Worm (Caenorhabditis elegans) whole organism, mixed stage, embryonic: Measurements from ENCODE around the gene clec-179.
A peak's percentile ranks its signal among the peaks of the same experiment; 100 is the strongest.

ENCODE experiments used
- bed-3 ChIP-seq: fragments of 200-800 bp; sonication (Bioruptor generic); optimal IDR thresholded peaks from 3 replicates; lab custom pipeline; 2018; ENCODE audit warnings: mild to moderate bottlenecking, missing genetic modification characterization, moderate library complexity, missing compliant biosample characterization
- blmp-1 ChIP-seq: fragments of 150-350 bp; optimal IDR thresholded peaks from 2 replicates; lab custom pipeline; 2014; ENCODE audit warnings: missing biosample characterization, missing genetic modification characterization
- ceh-39 ChIP-seq: fragments of 150-350 bp; optimal IDR thresholded peaks from 2 replicates; lab custom pipeline; 2014; ENCODE audit warnings: missing biosample characterization, missing genetic modification characterization
- ceh-43 ChIP-seq: fragments of 200-800 bp; sonication (Bioruptor generic); optimal IDR thresholded peaks from 2 replicates; lab custom pipeline; 2018; ENCODE audit warnings: mild to moderate bottlenecking, missing genetic modification characterization, moderate library complexity, missing compliant biosample characterization
- ceh-83 ChIP-seq: fragments of 200-800 bp; sonication (Bioruptor generic); optimal IDR thresholded peaks from 2 replicates; lab custom pipeline; 2018; ENCODE audit warnings: mild to moderate bottlenecking, missing genetic modification characterization, missing compliant biosample characterization
- cnd-1 ChIP-seq: fragments of 200-800 bp; sonication (Bioruptor generic); optimal IDR thresholded peaks from 2 replicates; lab custom pipeline; 2018; ENCODE audit warnings: mild to moderate bottlenecking, missing genetic modification characterization, missing compliant biosample characterization
- drap-1 ChIP-seq: fragments of 200-800 bp; sonication (Bioruptor generic); optimal IDR thresholded peaks from 3 replicates; lab custom pipeline; 2018; ENCODE audit warnings: mild to moderate bottlenecking, missing genetic modification characterization, missing compliant biosample characterization
- elt-1 ChIP-seq: sonication (generic microtip); optimal IDR thresholded peaks from 2 replicates; lab custom pipeline; 2017; ENCODE audit warnings: missing genetic modification characterization, mild to moderate bottlenecking, missing compliant biosample characterization, antibody characterized with exemption, moderate library complexity, borderline replicate concordance; ENCODE audit not compliant: insufficient read depth
- elt-3 ChIP-seq: fragments of 150-350 bp; optimal IDR thresholded peaks from 2 replicates; lab custom pipeline; 2014; ENCODE audit warnings: missing biosample characterization, missing genetic modification characterization
- flh-1 ChIP-seq: fragments of 200-800 bp; sonication (Bioruptor generic); optimal IDR thresholded peaks from 2 replicates; lab custom pipeline; 2018; ENCODE audit warnings: mild to moderate bottlenecking, missing genetic modification characterization, moderate library complexity, missing compliant biosample characterization
- ham-2 ChIP-seq: fragments of 200-800 bp; sonication (Bioruptor generic); optimal IDR thresholded peaks from 2 replicates; lab custom pipeline; 2018; ENCODE audit warnings: mild to moderate bottlenecking, missing genetic modification characterization, missing compliant biosample characterization
- hlh-1 ChIP-seq: fragments of 150-350 bp; optimal IDR thresholded peaks from 2 replicates; lab custom pipeline; 2014; ENCODE audit warnings: missing biosample characterization, missing genetic modification reagents, missing genetic modification characterization
- lin-13 ChIP-seq: fragments of 150-350 bp; optimal IDR thresholded peaks from 2 replicates; lab custom pipeline; 2014; ENCODE audit warnings: missing biosample characterization, missing genetic modification characterization
- lin-32 ChIP-seq: fragments of 200-800 bp; sonication (Bioruptor generic); optimal IDR thresholded peaks from 2 replicates; lab custom pipeline; 2018; ENCODE audit warnings: mild to moderate bottlenecking, missing genetic modification characterization, missing compliant biosample characterization
- lsy-2 ChIP-seq: fragments of 150-350 bp; optimal IDR thresholded peaks from 2 replicates; lab custom pipeline; 2014; ENCODE audit warnings: missing biosample characterization, missing genetic modification characterization
- mab-5 ChIP-seq: fragments of 150-350 bp; optimal IDR thresholded peaks from 2 replicates; lab custom pipeline; 2014; ENCODE audit warnings: missing biosample characterization, missing genetic modification characterization
- mep-1 ChIP-seq: fragments of 150-350 bp; optimal IDR thresholded peaks from 2 replicates; lab custom pipeline; 2017; ENCODE audit warnings: missing biosample characterization, missing genetic modification reagents, missing genetic modification characterization, inconsistent platforms
- mls-2 ChIP-seq: sonication (generic microtip); optimal IDR thresholded peaks from 2 replicates; lab custom pipeline; 2016; ENCODE audit warnings: mild to moderate bottlenecking, missing genetic modification characterization, moderate library complexity, missing compliant biosample characterization
- nhr-12 ChIP-seq: fragments of 150-350 bp; optimal IDR thresholded peaks from 2 replicates; lab custom pipeline; 2014; ENCODE audit warnings: missing biosample characterization, missing genetic modification characterization
- nhr-2 ChIP-seq: fragments of 150-350 bp; optimal IDR thresholded peaks from 2 replicates; lab custom pipeline; 2014; ENCODE audit warnings: missing biosample characterization, missing genetic modification characterization
- nhr-237 ChIP-seq: fragments of 150-350 bp; optimal IDR thresholded peaks from 2 replicates; lab custom pipeline; 2014; ENCODE audit warnings: missing biosample characterization, missing genetic modification characterization
- nhr-28 ChIP-seq: fragments of 150-350 bp; optimal IDR thresholded peaks from 2 replicates; lab custom pipeline; 2014; ENCODE audit warnings: missing biosample characterization, missing genetic modification characterization
- nhr-76 ChIP-seq: sonication (generic microtip); optimal IDR thresholded peaks from 2 replicates; lab custom pipeline; 2017; ENCODE audit warnings: missing biosample characterization, missing genetic modification characterization
- sem-2 ChIP-seq: fragments of 200-800 bp; sonication (Bioruptor generic); optimal IDR thresholded peaks from 2 replicates; lab custom pipeline; 2018; ENCODE audit warnings: mild to moderate bottlenecking, missing genetic modification characterization, missing compliant biosample characterization
- snpc-4 ChIP-seq: fragments of 150-350 bp; optimal IDR thresholded peaks from 2 replicates; lab custom pipeline; 2014; ENCODE audit warnings: missing biosample characterization, missing genetic modification characterization
- sptf-1 ChIP-seq: sonication (generic microtip); optimal IDR thresholded peaks from 2 replicates; lab custom pipeline; 2017; ENCODE audit warnings: mild to moderate bottlenecking, missing genetic modification characterization, moderate library complexity, missing compliant biosample characterization
- tbx-8 ChIP-seq: fragments of 200-800 bp; sonication (Bioruptor generic); optimal IDR thresholded peaks from 2 replicates; lab custom pipeline; 2018; ENCODE audit warnings: mild to moderate bottlenecking, missing genetic modification characterization, moderate library complexity, missing compliant biosample characterization
- unc-120 ChIP-seq: sonication (generic microtip); optimal IDR thresholded peaks from 2 replicates; lab custom pipeline; 2017; ENCODE audit warnings: missing genetic modification characterization, missing compliant biosample characterization; ENCODE audit not compliant: poor library complexity, severe bottlenecking
- unc-62 ChIP-seq: fragments of 150-350 bp; optimal IDR thresholded peaks from 2 replicates; lab custom pipeline; 2014; ENCODE audit warnings: missing biosample characterization, missing genetic modification reagents, missing genetic modification characterization
- zip-8 ChIP-seq: fragments of 150-350 bp; optimal IDR thresholded peaks from 2 replicates; lab custom pipeline; 2014; ENCODE audit warnings: missing biosample characterization, missing genetic modification characterization
- ztf-11 ChIP-seq: fragments of 150-350 bp; optimal IDR thresholded peaks from 2 replicates; lab custom pipeline; 2014; ENCODE audit warnings: missing biosample characterization, missing genetic modification characterization

The clec-179 gene

DNA sequence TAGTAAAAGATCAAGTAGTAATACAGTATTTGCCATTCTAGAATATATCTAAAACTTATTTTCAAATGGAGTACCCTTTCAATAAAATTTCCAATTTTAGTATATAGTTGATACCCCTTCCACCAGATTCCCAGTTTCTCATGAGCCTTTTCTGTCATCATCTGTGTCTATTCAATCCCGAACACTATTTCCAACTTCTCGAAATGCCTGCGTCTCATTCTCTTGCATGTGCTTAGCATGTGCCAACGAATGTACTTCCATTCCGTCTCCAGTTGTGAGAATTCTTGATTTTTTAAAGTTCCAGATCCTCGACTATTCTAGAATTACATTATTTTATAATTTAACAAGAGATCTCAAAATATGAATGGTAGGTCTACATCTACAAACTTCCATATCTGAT, 17.9 kb downstream of the clec-179 start, which contains the start of gene C42D4.18:
TSS of gene C42D4.18 (plus strand) at position 231 of the 400 bp plus-strand sequence.
- TF ChIP-seq unc-120 (tag; lab: Kevin White, UChicago) (no peak), cnd-1 (no peak), lsy-2 (no peak)

DNA sequence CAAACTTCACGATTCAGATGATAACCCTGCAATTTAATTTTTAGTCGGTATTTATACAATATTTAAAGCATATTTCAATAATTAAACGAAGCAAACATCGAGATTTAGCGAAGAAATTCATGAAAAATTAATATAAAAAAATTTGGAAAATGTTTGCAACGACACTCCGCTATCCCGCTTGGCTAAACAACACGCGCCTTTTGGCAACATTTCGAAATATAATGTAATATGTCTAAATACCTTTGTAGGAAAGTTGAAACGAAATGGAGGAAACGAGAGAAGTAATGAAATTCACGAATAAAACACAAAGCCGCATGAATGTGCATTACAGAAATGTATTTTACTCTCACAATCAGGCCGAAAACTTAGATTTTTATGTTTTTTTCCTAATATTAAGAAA, 18.8 kb downstream of the clec-179 start, which contains the start of gene rpc-1:
TSS of gene rpc-1 (minus strand) at position 26 of the 400 bp plus-strand sequence.
- no peak for TF ChIP-seq ceh-83 (GFP tag; lab: Kevin White, UChicago)
- TF ChIP-seq lsy-2: peak; percentile 33
- peak; percentile 10 for TF ChIP-seq elt-3 (tag; lab: Kevin White, UChicago)
- no peak for TF ChIP-seq snpc-4 (tag; lab: Kevin White, UChicago)
- TF ChIP-seq, all 35 proteins: peak for 2

DNA sequence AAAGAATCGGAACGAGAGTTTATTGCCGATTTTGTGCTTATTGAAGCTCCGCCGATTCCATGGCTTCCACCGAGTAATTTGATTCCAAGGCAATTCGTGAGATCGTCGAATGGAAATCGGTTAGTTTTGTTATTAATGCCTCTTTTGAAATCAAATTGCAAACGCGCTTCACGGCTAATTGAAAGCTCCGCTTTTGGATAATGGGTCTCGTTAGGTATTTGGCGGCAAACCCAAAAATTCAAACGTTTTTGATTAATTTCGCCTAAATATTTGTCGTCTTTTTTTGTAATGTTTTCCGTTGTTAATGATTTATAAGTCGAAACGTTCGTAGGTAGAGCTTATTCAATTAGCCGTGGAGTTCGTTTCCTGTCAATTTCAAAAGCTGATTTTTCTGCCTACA, 24.9 kb downstream of the clec-179 start:
- TF ChIP-seq ceh-39 (tag; lab: Kevin White, UChicago): no peak
- no peak for TF ChIP-seq zip-8 (tag; lab: Kevin White, UChicago)
- no peak for TF ChIP-seq drap-1 (GFP tag; lab: Kevin White, UChicago)
- no peak for TF ChIP-seq nhr-12 (tag; lab: Kevin White, UChicago)
- no peak for TF ChIP-seq lin-32 (GFP tag; lab: Kevin White, UChicago)
- no peak for TF ChIP-seq mls-2
- no peak for TF ChIP-seq blmp-1 (tag; lab: Kevin White, UChicago)
- no peak for TF ChIP-seq lsy-2
- no peak for TF ChIP-seq nhr-2
- no peak for TF ChIP-seq snpc-4 (tag; lab: Kevin White, UChicago)
- no peak for TF ChIP-seq mep-1 (tag; lab: Kevin White, UChicago)
- TF ChIP-seq flh-1 (GFP tag; lab: Kevin White, UChicago): no peak
- TF ChIP-seq elt-3 (tag; lab: Kevin White, UChicago): no peak
- no peak for TF ChIP-seq sptf-1 (tag; lab: Kevin White, UChicago)
- TF ChIP-seq ceh-83 (GFP tag; lab: Kevin White, UChicago): no peak
- TF ChIP-seq hlh-1: no peak
- TF ChIP-seq sem-2 (GFP tag; lab: Kevin White, UChicago): no peak

DNA sequence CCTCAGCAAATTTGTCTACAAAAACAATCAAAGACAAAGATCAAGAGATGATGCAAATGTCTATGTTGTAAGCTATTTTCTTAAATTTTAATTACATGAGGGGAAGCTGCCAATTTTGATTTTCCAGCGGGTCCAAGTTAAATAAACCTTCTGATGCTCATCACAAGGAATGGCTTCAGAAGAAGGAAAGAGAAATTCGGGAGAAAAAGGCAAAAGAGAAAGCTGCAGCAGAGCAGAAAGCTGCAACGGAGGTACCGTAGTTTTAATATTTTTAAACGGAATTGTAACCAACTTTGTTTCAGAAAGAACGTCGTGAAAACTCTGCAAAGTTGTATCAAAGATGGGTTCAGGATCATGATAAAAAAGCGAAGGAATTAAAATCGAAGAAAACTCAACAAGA, 26.3 kb downstream of the clec-179 start:
- no peak for TF ChIP-seq nhr-28 (tag; lab: Kevin White, UChicago)
- no peak for TF ChIP-seq nhr-12 (tag; lab: Kevin White, UChicago)
- TF ChIP-seq bed-3 (GFP tag; lab: Kevin White, UChicago): no peak
- TF ChIP-seq blmp-1 (tag; lab: Kevin White, UChicago): no peak
- TF ChIP-seq, all 35 proteins: peak for 0

DNA sequence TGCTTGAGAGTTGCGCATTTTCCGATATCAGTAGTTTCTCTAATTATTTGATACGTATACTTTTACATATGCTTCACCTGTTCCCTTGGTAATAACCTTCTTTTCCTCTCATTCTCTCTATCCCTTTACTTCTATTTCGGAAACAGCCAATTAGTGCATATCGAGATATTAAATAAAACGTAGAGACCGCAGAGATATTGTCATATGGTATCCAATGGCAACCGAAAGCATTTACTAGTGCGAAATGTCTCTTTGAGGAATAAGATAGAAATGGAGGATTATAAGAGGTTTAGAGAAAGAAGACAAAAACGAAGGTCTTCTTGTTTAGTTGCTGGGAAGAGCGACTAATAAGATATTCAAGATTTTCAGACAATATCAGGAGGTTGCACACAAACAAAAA, 28.1 kb downstream of the clec-179 start, which contains the start of gene maph-9:
TSS of gene maph-9 (plus strand) at position 273 of the 400 bp plus-strand sequence.
- TF ChIP-seq nhr-12 (tag; lab: Kevin White, UChicago) (no peak), ceh-43 (peak; percentile 19), blmp-1 (tag; lab: Kevin White, UChicago) (no peak), tbx-8 (no peak), snpc-4 (tag; lab: Kevin White, UChicago) (no peak), nhr-237 (tag; lab: Kevin White, UChicago) (no peak), lsy-2 (peak; percentile 1), sptf-1 (tag; lab: Kevin White, UChicago) (peak; percentile 57), mls-2 (no peak), elt-1 (no peak), lin-13 (no peak), nhr-76 (tag; lab: Kevin White, UChicago) (no peak), zip-8 (tag; lab: Kevin White, UChicago) (no peak), cnd-1 (no peak), ztf-11 (tag; lab: Kevin White, UChicago) (peak; percentile 16), ceh-39 (tag; lab: Kevin White, UChicago) (no peak), drap-1 (GFP tag; lab: Kevin White, UChicago) (no peak), unc-62 (no peak), ceh-83 (GFP tag; lab: Kevin White, UChicago) (no peak)

DNA sequence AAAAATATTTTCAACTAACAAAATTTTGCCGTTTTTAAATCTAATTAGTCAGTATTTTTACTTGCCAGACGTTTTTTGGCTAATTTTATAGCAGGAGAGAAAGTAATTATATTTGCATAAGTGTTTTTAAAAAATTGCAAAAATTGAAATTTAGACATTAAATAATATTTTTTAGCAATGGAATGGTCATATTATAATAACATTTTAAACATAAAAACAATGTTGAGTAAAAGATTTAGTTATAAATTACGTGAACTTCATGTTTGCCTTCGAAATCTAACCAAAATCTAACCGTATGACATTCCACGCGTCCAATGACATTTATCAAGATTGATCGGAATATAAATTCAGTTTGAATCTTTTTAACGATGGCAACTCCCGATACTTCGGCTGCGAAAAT, 30.1 kb downstream of the clec-179 start, which contains the start of gene C34D4.2:
TSS of gene C34D4.2 (plus strand) at position 301 of the 400 bp plus-strand sequence.
- TF ChIP-seq ceh-83 (GFP tag; lab: Kevin White, UChicago): no peak
- TF ChIP-seq mls-2: no peak
- no peak for TF ChIP-seq mab-5 (tag; lab: Kevin White, UChicago)
- TF ChIP-seq ham-2: no peak
- TF ChIP-seq elt-1: peak; percentile 32
- TF ChIP-seq lsy-2: no peak
- TF ChIP-seq nhr-12 (tag; lab: Kevin White, UChicago): no peak
- no peak for TF ChIP-seq nhr-2
- TF ChIP-seq, all 35 proteins: peak for 1
